Fruit fly (Drosophila melanogaster): ENCODE data around the gene tgy.

Gene tgy

dm6 chrX:19153288-19154130, 26.4 kb upstream of the tgy start (continued):
- no peak for TF ChIP-seq spab (GFP tag; optimal IDR thresholded peaks at IDR 0.05)
- peak; percentile 47; the same call in 1 of the 2 replicates for TF ChIP-seq Gug (GFP tag; IDR thresholded peaks at IDR 0.05)
- 0 out of 3 replicates have a peak, but pooled peaks have one; percentile 5 for TF ChIP-seq eg (GFP tag; IDR thresholded peaks at IDR 0.05)
- TF ChIP-seq CG15336 (GFP tag; IDR thresholded peaks at IDR 0.05): peak; percentile 53; the same call in 1 of the 2 replicates
- TF ChIP-seq ss (GFP tag; optimal IDR thresholded peaks at IDR 0.05): peak; percentile 29 to 50
- no peak for TF ChIP-seq CG11294 (GFP tag; IDR thresholded peaks at IDR 0.05)
- TF ChIP-seq fd59A (GFP tag; optimal IDR thresholded peaks at IDR 0.05): no peak
- TF ChIP-seq Eip78C (GFP tag): peak; percentile 34
- TF ChIP-seq Smox (GFP tag; optimal IDR thresholded peaks at IDR 0.05): no peak
- TF ChIP-seq svp (GFP tag): peak; percentile 94
- TF ChIP-seq vri (GFP tag; optimal IDR thresholded peaks at IDR 0.05): peak; percentile 43
- peak; percentile 40 for TF ChIP-seq dsx (GFP tag; optimal IDR thresholded peaks at IDR 0.05; ENCODE audit: poor library complexity, severe bottlenecking)
- peak; percentile 2 for TF ChIP-seq CG3919 (GFP tag; optimal IDR thresholded peaks at IDR 0.05)
- TF ChIP-seq CG6854 (GFP tag; optimal IDR thresholded peaks at IDR 0.05): peak; percentile 49
- TF ChIP-seq fkh (GFP tag; optimal IDR thresholded peaks at IDR 0.05): peak; percentile 54

dm6 chrX:19152570-19153287, 25.6 kb upstream of the tgy start:
- peak; percentile 69 for TF ChIP-seq CG3919 (GFP tag; optimal IDR thresholded peaks at IDR 0.05)
- TF ChIP-seq acj6 (GFP tag; optimal IDR thresholded peaks at IDR 0.05): peak; percentile 79
- peak; percentile 84 for TF ChIP-seq OdsH (GFP tag; optimal IDR thresholded peaks at IDR 0.05)
- peak; percentile 62 for TF ChIP-seq Hr39 (GFP tag; optimal IDR thresholded peaks at IDR 0.05)
- TF ChIP-seq svp (GFP tag): peak; percentile 98
- no peak for TF ChIP-seq CG6854 (GFP tag; optimal IDR thresholded peaks at IDR 0.05)
- peak; percentile 81 for TF ChIP-seq Smox (GFP tag; optimal IDR thresholded peaks at IDR 0.05)
- TF ChIP-seq Hr38 (GFP tag; optimal IDR thresholded peaks at IDR 0.05): no peak
- peak; percentile 62 for TF ChIP-seq CG6276 (GFP tag; optimal IDR thresholded peaks at IDR 0.05)
- TF ChIP-seq CG11294 (GFP tag; IDR thresholded peaks at IDR 0.05): 0 out of 2 replicates have a peak, but pooled peaks have one; percentile 47
- peak; percentile 52 for TF ChIP-seq CG3032 (tag; optimal IDR thresholded peaks at IDR 0.05)
- TF ChIP-seq CG4318 (GFP tag; optimal IDR thresholded peaks at IDR 0.05): peak; percentile 65
- peak; percentile 67 for TF ChIP-seq net (GFP tag; optimal IDR thresholded peaks at IDR 0.05)
- peak; percentile 83 for TF ChIP-seq Met (GFP tag; optimal IDR thresholded peaks at IDR 0.05)
- TF ChIP-seq Sox14 (GFP tag; optimal IDR thresholded peaks at IDR 0.05): peak; percentile 58
- peak; percentile 77 for TF ChIP-seq CG15336 (GFP tag; IDR thresholded peaks at IDR 0.05)
- peak; percentile 32 for TF ChIP-seq Lpt (GFP tag; optimal IDR thresholded peaks at IDR 0.05)
- peak; percentile 76 for TF ChIP-seq CG6792 (GFP tag; optimal IDR thresholded peaks at IDR 0.05)
- peak in 1 of 2 experiments; percentile 49 for TF ChIP-seq ss (GFP tag; optimal IDR thresholded peaks at IDR 0.05)
- TF ChIP-seq Hr4 (GFP tag; optimal IDR thresholded peaks at IDR 0.05): peak; percentile 76
- TF ChIP-seq dac (GFP tag; optimal IDR thresholded peaks at IDR 0.05): peak; percentile 18
- peak in 1 of 2 experiments; percentile 62 for TF ChIP-seq salr (GFP tag; optimal IDR thresholded peaks at IDR 0.05)
- TF ChIP-seq CG10631 (GFP tag; optimal IDR thresholded peaks at IDR 0.05): peak; percentile 66
- peak; percentile 16 for TF ChIP-seq Blimp-1 (GFP tag; optimal IDR thresholded peaks at IDR 0.05)
- peak; percentile 89 for TF ChIP-seq Eip78C (GFP tag)
- peak; percentile 60 for TF ChIP-seq Eip75B (GFP tag; optimal IDR thresholded peaks at IDR 0.05)
- peak; percentile 55 for TF ChIP-seq Ets21C (GFP tag; optimal IDR thresholded peaks at IDR 0.05)
- peak; percentile 37 for TF ChIP-seq vri (GFP tag; optimal IDR thresholded peaks at IDR 0.05)
- TF ChIP-seq topi (GFP tag; optimal IDR thresholded peaks at IDR 0.05): peak; percentile 86
- peak; percentile 77 for TF ChIP-seq CG31627 (GFP tag; optimal IDR thresholded peaks at IDR 0.05)
- TF ChIP-seq eg (GFP tag; IDR thresholded peaks at IDR 0.05): peak; percentile 60; the same call in 2 of the 3 replicates
- TF ChIP-seq CG32006 (GFP tag; optimal IDR thresholded peaks at IDR 0.05): peak; percentile 85
- TF ChIP-seq CG6808 (GFP tag; optimal IDR thresholded peaks at IDR 0.05): peak; percentile 53
- peak; percentile 58 for TF ChIP-seq CG11762 (GFP tag; optimal IDR thresholded peaks at IDR 0.05; ENCODE audit: insufficient read depth)
- peak; percentile 50 for TF ChIP-seq Gug (GFP tag; IDR thresholded peaks at IDR 0.05)
- peak; percentile 62 for TF ChIP-seq cyc (GFP tag; optimal IDR thresholded peaks at IDR 0.05)
- peak; percentile 29 for TF ChIP-seq fd59A (GFP tag; optimal IDR thresholded peaks at IDR 0.05)
- peak; percentile 71 for TF ChIP-seq CG8319 (GFP tag; optimal IDR thresholded peaks at IDR 0.05)
- no peak for TF ChIP-seq fd85E (GFP tag; optimal IDR thresholded peaks at IDR 0.05)
- peak; percentile 84 for TF ChIP-seq esn (GFP tag; optimal IDR thresholded peaks at IDR 0.05)
- peak; percentile 72 for TF ChIP-seq CG8632 (GFP tag; optimal IDR thresholded peaks at IDR 0.05)
- peak; percentile 48 for TF ChIP-seq spab (GFP tag; optimal IDR thresholded peaks at IDR 0.05)
